Fruit fly (Drosophila melanogaster): ENCODE data around the gene spg.

- TF ChIP-seq CG8478 (optimal IDR thresholded peaks at IDR 0.05) (no peak), CTCF (optimal IDR thresholded peaks at IDR 0.05) (no peak)
Observed at dm6 chr3R:28843776-28844610, 1.1 kb upstream of the spg start.

Data from S2 (cell line).